Fruit fly (Drosophila melanogaster): ENCODE measurements around the gene CG18179.

DNA sequence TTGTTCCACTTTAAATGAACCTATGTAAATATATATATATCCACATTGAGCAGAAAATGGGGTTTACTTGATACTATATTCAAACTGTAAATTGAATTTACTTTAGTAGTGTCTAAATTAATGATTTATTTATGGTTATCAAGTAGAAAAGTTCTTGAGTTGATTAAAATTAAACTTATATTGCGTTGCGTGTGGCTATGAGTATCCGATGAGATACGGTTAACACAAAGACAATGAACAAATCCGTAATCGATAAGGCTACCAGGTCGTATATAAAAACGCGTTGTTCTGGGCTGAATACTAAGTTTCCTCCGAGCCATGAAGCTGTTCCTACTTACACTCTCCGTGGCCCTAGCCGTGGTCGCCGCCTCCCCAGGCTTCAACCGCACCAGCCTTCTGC, at the start of gene CG18179:
- TF ChIP-seq CG8478 (optimal IDR thresholded peaks at IDR 0.05) (no peak), CTCF (optimal IDR thresholded peaks at IDR 0.05) (no peak)

All from S2 (cell line).